Fruit fly (Drosophila melanogaster) whole organism, wandering third instar larva: ENCODE data around the gene CG15725.

Experiments used
- Abd-B ChIP-seq: fragments of >200 bp; optimal IDR thresholded peaks from 2 replicates; lab custom pipeline; 2017; ENCODE audit warnings: missing biosample characterization, missing genetic modification characterization
- CG32264 ChIP-seq: fragments of 200-800 bp; sonication (Bioruptor generic); optimal IDR thresholded peaks from 2 replicates; lab custom pipeline; 2016; ENCODE audit warnings: missing biosample characterization, missing genetic modification characterization
- CG9705 ChIP-seq: fragments of 200-800 bp; sonication (Bioruptor generic); optimal IDR thresholded peaks from 2 replicates; lab custom pipeline; 2018; ENCODE audit warnings: missing biosample characterization, mild to moderate bottlenecking, missing genetic modification characterization
- CrebA ChIP-seq: fragments of 200-800 bp; sonication (Bioruptor generic); optimal IDR thresholded peaks from 2 replicates; lab custom pipeline; 2016; ENCODE audit warnings: missing biosample characterization, mild to moderate bottlenecking, missing genetic modification characterization, borderline replicate concordance
- Dfd ChIP-seq: fragments of >200 bp; optimal IDR thresholded peaks from 2 replicates; lab custom pipeline; 2017; ENCODE audit warnings: missing biosample characterization, missing genetic modification characterization
- Dif ChIP-seq: fragments of 200-275, 200-300 bp; sonication (Bioruptor generic); optimal IDR thresholded peaks from 2 replicates; lab custom pipeline; 2018; ENCODE audit warnings: missing biosample characterization, missing genetic modification characterization; ENCODE audit not compliant: partially characterized antibody
- GATAd ChIP-seq: sonication (Bioruptor generic); optimal IDR thresholded peaks from 2 replicates; lab custom pipeline; 2016; ENCODE audit warnings: missing biosample characterization, missing genetic modification characterization
- HLH106 ChIP-seq: fragments of 200-800 bp; optimal IDR thresholded peaks from 3 replicates; lab custom pipeline; 2019; ENCODE audit warnings: missing biosample characterization, mild to moderate bottlenecking, missing genetic modification characterization, moderate library complexity
- Hnf4 ChIP-seq: fragments of 200-800 bp; sonication (Bioruptor generic); optimal IDR thresholded peaks from 2 replicates; lab custom pipeline; 2016; ENCODE audit warnings: missing biosample characterization, mild to moderate bottlenecking, missing genetic modification characterization
- Hr78 ChIP-seq: fragments of >200 bp; optimal IDR thresholded peaks from 2 replicates; lab custom pipeline; 2017; ENCODE audit warnings: missing biosample characterization, missing genetic modification characterization
- Hr83 ChIP-seq: fragments of 200-300 bp; sonication (Bioruptor generic); optimal IDR thresholded peaks from 2 replicates; lab custom pipeline; 2016; ENCODE audit warnings: missing biosample characterization, mild to moderate bottlenecking, missing genetic modification characterization, moderate library complexity; ENCODE audit not compliant: poor library complexity, severe bottlenecking
- Jra ChIP-seq: sonication (Bioruptor generic); optimal IDR thresholded peaks from 2 replicates; lab custom pipeline; 2016; ENCODE audit warnings: missing biosample characterization, missing genetic modification characterization
- Mio ChIP-seq: sonication (Bioruptor generic); optimal IDR thresholded peaks from 2 replicates; lab custom pipeline; 2016; ENCODE audit warnings: missing biosample characterization, missing genetic modification characterization
- Myc ChIP-seq: fragments of >200 bp; optimal IDR thresholded peaks from 2 replicates; lab custom pipeline; 2017
- N ChIP-seq: fragments of >200 bp; optimal IDR thresholded peaks from 2 replicates; lab custom pipeline; 2018; ENCODE audit warnings: missing biosample characterization, missing external identifiers, missing genetic modification characterization
- OdsH ChIP-seq: fragments of 200-800 bp; sonication (Bioruptor generic); optimal IDR thresholded peaks from 2 replicates; lab custom pipeline; 2016; ENCODE audit warnings: missing biosample characterization, mild to moderate bottlenecking, missing genetic modification characterization
- Rel ChIP-seq, 2 experiments: fragments of 200-800 bp; sonication (Bioruptor generic) in 1 of 2; optimal IDR thresholded peaks; 2 replicates in 1 of 2; 3 replicates in 1 of 2; lab custom pipeline; 2016 to 2019; ENCODE audit warnings: mild to moderate bottlenecking in 2 of 2, missing biosample characterization in 2 of 2, missing genetic modification characterization in 2 of 2, moderate library complexity in 1 of 2
- Sp1 ChIP-seq: fragments of 200-800 bp; sonication (Bioruptor generic); optimal IDR thresholded peaks from 3 replicates; lab custom pipeline; 2019; ENCODE audit warnings: missing biosample characterization, mild to moderate bottlenecking, missing genetic modification characterization, moderate library complexity
- Vsx2 ChIP-seq: fragments of 200-300, 225-300 bp; sonication (Bioruptor generic); optimal IDR thresholded peaks from 2 replicates; lab custom pipeline; 2018; ENCODE audit warnings: missing biosample characterization, missing genetic modification characterization; ENCODE audit not compliant: partially characterized antibody
- br ChIP-seq: fragments of 200-800 bp; sonication (Bioruptor generic); optimal IDR thresholded peaks from 2 replicates; lab custom pipeline; 2016; ENCODE audit warnings: missing biosample characterization, missing genetic modification characterization
- brk ChIP-seq: fragments of 200-800 bp; sonication (Bioruptor generic); optimal IDR thresholded peaks from 2 replicates; lab custom pipeline; 2016; ENCODE audit warnings: missing biosample characterization, mild to moderate bottlenecking, missing genetic modification characterization
- dl ChIP-seq, 2 experiments: fragments of 175-275, 200-275 bp in 1 of 2; fragments of 200-275 bp in 1 of 2; sonication (Bioruptor generic); optimal IDR thresholded peaks; lab custom pipeline; 2018; ENCODE audit warnings: mild to moderate bottlenecking in 2 of 2, missing biosample characterization in 2 of 2, missing genetic modification characterization in 2 of 2, moderate library complexity in 2 of 2; ENCODE audit not compliant: partially characterized antibody in 2 of 2, insufficient read depth in 1 of 2
- dmrt93B ChIP-seq: fragments of 200-800 bp; sonication (Bioruptor generic); optimal IDR thresholded peaks from 2 replicates; lab custom pipeline; 2018; ENCODE audit warnings: missing biosample characterization, mild to moderate bottlenecking, missing genetic modification characterization
- dsf ChIP-seq: sonication (Bioruptor generic); optimal IDR thresholded peaks from 2 replicates; lab custom pipeline; 2016; ENCODE audit warnings: missing biosample characterization, missing genetic modification characterization, borderline replicate concordance
- ey ChIP-seq: fragments of 200-800 bp; sonication (Bioruptor generic); optimal IDR thresholded peaks from 2 replicates; lab custom pipeline; 2016; ENCODE audit warnings: missing biosample characterization, missing genetic modification characterization
- foxo ChIP-seq, 2 experiments: fragments of 200-800 bp; sonication (Bioruptor generic); optimal IDR thresholded peaks; 2 replicates in 1 of 2; 3 replicates in 1 of 2; lab custom pipeline; 2016 to 2017; ENCODE audit warnings: missing biosample characterization in 2 of 2, missing genetic modification characterization in 2 of 2
- fru ChIP-seq: fragments of 200-800 bp; sonication (Bioruptor generic); optimal IDR thresholded peaks from 3 replicates; lab custom pipeline; 2016; ENCODE audit warnings: missing biosample characterization, mild to moderate bottlenecking, missing genetic modification characterization
- h ChIP-seq: fragments of 200-800 bp; sonication (Bioruptor generic); optimal IDR thresholded peaks from 3 replicates; lab custom pipeline; 2016; ENCODE audit warnings: missing biosample characterization, mild to moderate bottlenecking, missing genetic modification characterization
- jim ChIP-seq: fragments of 175-275, 200-325 bp; sonication (Bioruptor generic); optimal IDR thresholded peaks from 2 replicates; lab custom pipeline; 2016; ENCODE audit warnings: missing biosample characterization, mild to moderate bottlenecking, missing genetic modification characterization
- lola ChIP-seq: fragments of >200 bp; optimal IDR thresholded peaks from 2 replicates; lab custom pipeline; 2017; ENCODE audit warnings: missing biosample characterization, missing genetic modification characterization
- pan ChIP-seq: fragments of >200 bp; optimal IDR thresholded peaks from 2 replicates; lab custom pipeline; 2017
- psq ChIP-seq: fragments of 200-800 bp; sonication (Bioruptor generic); optimal IDR thresholded peaks from 3 replicates; lab custom pipeline; 2017; ENCODE audit warnings: missing biosample characterization, mild to moderate bottlenecking, missing genetic modification characterization, moderate library complexity
- rgr ChIP-seq: fragments of 200-800 bp; sonication (Bioruptor generic); optimal IDR thresholded peaks from 3 replicates; lab custom pipeline; 2016; ENCODE audit warnings: missing biosample characterization, mild to moderate bottlenecking, missing genetic modification characterization
- sage ChIP-seq: fragments of 200-800 bp; sonication (Bioruptor generic); optimal IDR thresholded peaks from 2 replicates; lab custom pipeline; 2016; ENCODE audit warnings: missing biosample characterization, mild to moderate bottlenecking, missing genetic modification characterization
- sv ChIP-seq: fragments of 200-800 bp; sonication (Bioruptor generic); optimal IDR thresholded peaks from 3 replicates; lab custom pipeline; 2016; ENCODE audit warnings: missing biosample characterization, missing genetic modification characterization
- tai ChIP-seq: sonication (Bioruptor generic); optimal IDR thresholded peaks from 2 replicates; lab custom pipeline; 2016; ENCODE audit warnings: missing biosample characterization, missing genetic modification characterization
- usp ChIP-seq: fragments of >200 bp; optimal IDR thresholded peaks from 2 replicates; lab custom pipeline; 2017; ENCODE audit warnings: missing biosample characterization, missing genetic modification characterization
- woc ChIP-seq: sonication (Bioruptor generic); optimal IDR thresholded peaks from 2 replicates; lab custom pipeline; 2016; ENCODE audit warnings: missing biosample characterization, mild to moderate bottlenecking, missing genetic modification characterization

Gene CG15725

dm6 chrX:12742651-12743020, 37.0 kb downstream of the CG15725 start:
- no peak for TF ChIP-seq dsf (GFP tag; lab: Kevin White, UChicago)
- no peak for TF ChIP-seq HLH106
- TF ChIP-seq Jra (GFP tag; lab: Kevin White, UChicago) = no peak
- no peak for TF ChIP-seq Mio (GFP tag; lab: Kevin White, UChicago)
- TF ChIP-seq sv (GFP tag; lab: Kevin White, UChicago) = no peak
- TF ChIP-seq CrebA (GFP tag; lab: Kevin White, UChicago) = no peak

dm6 chrX:12743296-12743695, 37.6 kb downstream of the CG15725 start:
- TF ChIP-seq HLH106 (no peak), Sp1 (GFP tag; lab: Kevin White, UChicago) (no peak), tai (GFP tag; lab: Kevin White, UChicago) (no peak), usp (no peak), N (GFP tag; lab: Kevin White, UChicago) (no peak), Hr83 (GFP tag; lab: Kevin White, UChicago) (no peak)
- TF ChIP-seq, all 38 proteins: peak for 0

dm6 chrX:12744026-12744688, 38.5 kb downstream of the CG15725 start, which contains the start of gene CG4004:
TSS of gene CG4004 (plus strand) at chrX:12744212.
- no peak for TF ChIP-seq jim (GFP tag; lab: Kevin White, UChicago)
- TF ChIP-seq HLH106 = no peak
- TF ChIP-seq Jra (GFP tag; lab: Kevin White, UChicago) = peak; percentile 37
- TF ChIP-seq N (GFP tag; lab: Kevin White, UChicago) = no peak
- TF ChIP-seq dmrt93B (GFP tag; lab: Kevin White, UChicago) = no peak
- TF ChIP-seq Dfd = no peak
- peak; percentile 98 for TF ChIP-seq Dif (GFP tag; lab: Kevin White, UChicago)
- no peak for TF ChIP-seq sv (GFP tag; lab: Kevin White, UChicago)
- TF ChIP-seq rgr (GFP tag; lab: Kevin White, UChicago) = no peak
- TF ChIP-seq Abd-B = no peak
- no peak for TF ChIP-seq foxo (GFP tag; optimal IDR thresholded peaks at IDR 0.05; lab: Kevin White, UChicago)
- no peak for TF ChIP-seq dsf (GFP tag; lab: Kevin White, UChicago)
- peak; percentile 35 for TF ChIP-seq h (GFP tag; lab: Kevin White, UChicago)
- no peak for TF ChIP-seq Rel (GFP tag; optimal IDR thresholded peaks at IDR 0.05; lab: Kevin White, UChicago)
- no peak for TF ChIP-seq Rel (tag; optimal IDR thresholded peaks at IDR 0.05; lab: Kevin White, UChicago)
- no peak for TF ChIP-seq fru (GFP tag; lab: Kevin White, UChicago)
- no peak for TF ChIP-seq pan (lab: Kevin White, UChicago)
- TF ChIP-seq br (GFP tag; lab: Kevin White, UChicago) = peak; percentile 20
- peak; percentile 6 for TF ChIP-seq sage (GFP tag; lab: Kevin White, UChicago)
- no peak for TF ChIP-seq Hr78 (GFP tag; lab: Kevin White, UChicago)
- TF ChIP-seq lola = no peak
- no peak for TF ChIP-seq usp
- TF ChIP-seq CrebA (GFP tag; lab: Kevin White, UChicago) = peak; percentile 53
- no peak for TF ChIP-seq CG9705 (GFP tag; lab: Kevin White, UChicago)
- peak; percentile 3 for TF ChIP-seq woc (GFP tag; lab: Kevin White, UChicago)
- no peak for TF ChIP-seq Mio (GFP tag; lab: Kevin White, UChicago)
- TF ChIP-seq Hnf4 (GFP tag; lab: Kevin White, UChicago) = peak; percentile 26
- no peak for TF ChIP-seq OdsH (GFP tag; lab: Kevin White, UChicago)
- no peak for TF ChIP-seq Myc (lab: Kevin White, UChicago)
- no peak for TF ChIP-seq CG32264 (GFP tag; lab: Kevin White, UChicago)
- no peak for TF ChIP-seq ey
- no peak for TF ChIP-seq brk
- no peak for TF ChIP-seq tai (GFP tag; lab: Kevin White, UChicago)
- peak; percentile 46 to 94 for TF ChIP-seq dl (GFP tag; optimal IDR thresholded peaks at IDR 0.05; lab: Kevin White, UChicago; ENCODE audit: insufficient read depth in 1 of 2, partially characterized antibody in 2 of 2)
- TF ChIP-seq Hr83 (GFP tag; lab: Kevin White, UChicago) = no peak
- TF ChIP-seq GATAd (GFP tag; lab: Kevin White, UChicago) = no peak
- peak; percentile 7 for TF ChIP-seq Sp1 (GFP tag; lab: Kevin White, UChicago)
- TF ChIP-seq Vsx2 (GFP tag; lab: Kevin White, UChicago) = peak; percentile 99
- TF ChIP-seq psq (GFP tag; lab: Kevin White, UChicago) = peak; percentile 34
